Worm (Caenorhabditis elegans) whole organism, young adult: Measurements from ENCODE around the gene gbb-2.

Source experiments
- B0336.3 ChIP-seq: fragments of 200-800 bp; sonication (Bioruptor generic); IDR thresholded peaks from 2 replicates; pipeline ENCODE4 v1.3.6; 2022; ENCODE audit warnings: missing genetic modification characterization, missing compliant biosample characterization
- F37B4.10 ChIP-seq: fragments of 200-800 bp; sonication (Bioruptor generic); IDR thresholded peaks from 2 replicates; pipeline ENCODE4 v1.3.6; 2022; ENCODE audit warnings: missing genetic modification characterization, missing compliant biosample characterization
- atf-7 ChIP-seq: sonication (generic microtip); optimal IDR thresholded peaks from 2 replicates; lab custom pipeline; 2017; ENCODE audit warnings: mild to moderate bottlenecking, missing genetic modification characterization, missing compliant biosample characterization
- cebp-1 ChIP-seq, 2 experiments: fragments of 200-800 bp in 1 of 2; sonication (Bioruptor generic) in 1 of 2; sonication (generic microtip) in 1 of 2; IDR thresholded peaks in 1 of 2; optimal IDR thresholded peaks in 1 of 2; 2 replicates each; pipeline versions ENCODE4 v1.3.6 to Lab custom; 2017 to 2022; ENCODE audit warnings: missing compliant biosample characterization in 2 of 2, missing genetic modification characterization in 2 of 2, mild to moderate bottlenecking in 1 of 2, missing genetic modification reagents in 1 of 2, moderate library complexity in 1 of 2
- ekl-4 ChIP-seq: fragments of 200-800 bp; sonication (Bioruptor generic); IDR thresholded peaks from 2 replicates; pipeline ENCODE4 v1.3.6; 2022; ENCODE audit warnings: missing genetic modification reagents, missing genetic modification characterization, missing compliant biosample characterization
- ztf-6 ChIP-seq: fragments of 200-800 bp; sonication (Bioruptor generic); IDR thresholded peaks from 2 replicates; pipeline ENCODE4 v1.3.6; 2022; ENCODE audit warnings: missing genetic modification reagents, missing genetic modification characterization, missing compliant biosample characterization

- no peak for TF ChIP-seq ztf-6 (GFP tag; lab: Robert Waterston, UW)
- no peak for TF ChIP-seq ekl-4
- no peak for TF ChIP-seq atf-7 (tag; lab: Kevin White, UChicago)
- TF ChIP-seq B0336.3 (GFP tag; lab: Robert Waterston, UW): no peak
- TF ChIP-seq cebp-1 (GFP tag; IDR thresholded peaks at IDR 0.05; lab: Robert Waterston, UW): no peak
- no peak for TF ChIP-seq cebp-1 (tag; optimal IDR thresholded peaks at IDR 0.05; lab: Kevin White, UChicago)
- no peak for TF ChIP-seq F37B4.10 (GFP tag; lab: Robert Waterston, UW)
These were observed 29.7 kb upstream of the gbb-2 start, which contains the start of gene ZK185.2 for ce11 chrIV:4536247-4536646.
